Worm (Caenorhabditis elegans) whole organism, late embryonic: Measurements from ENCODE around the gene ced-6.
A peak's percentile ranks its signal among the peaks of the same experiment; 100 is the strongest.

Source experiments
- C08G9.2 ChIP-seq: sonication (generic microtip); optimal IDR thresholded peaks from 2 replicates; lab custom pipeline; 2016; ENCODE audit warnings: mild to moderate bottlenecking, missing genetic modification characterization, moderate library complexity, missing compliant biosample characterization
- F13H6.1 ChIP-seq: sonication (generic microtip); optimal IDR thresholded peaks from 2 replicates; lab custom pipeline; 2016; ENCODE audit warnings: missing genetic modification characterization, missing compliant biosample characterization
- K02D7.2 ChIP-seq: sonication (generic microtip); optimal IDR thresholded peaks from 2 replicates; lab custom pipeline; 2017; ENCODE audit warnings: mild to moderate bottlenecking, missing genetic modification characterization, missing compliant biosample characterization
- K09A11.1 ChIP-seq: sonication (generic microtip); optimal IDR thresholded peaks from 2 replicates; lab custom pipeline; 2017; ENCODE audit warnings: antibody characterized with exemption, mild to moderate bottlenecking, missing genetic modification characterization, missing compliant biosample characterization; ENCODE audit not compliant: insufficient read depth
- Y22D7AL.16 ChIP-seq: sonication (generic microtip); optimal IDR thresholded peaks from 2 replicates; lab custom pipeline; 2016; ENCODE audit warnings: missing genetic modification characterization, missing compliant biosample characterization
- ahr-1 ChIP-seq: sonication (generic microtip); optimal IDR thresholded peaks from 2 replicates; lab custom pipeline; 2016; ENCODE audit warnings: missing genetic modification characterization, missing compliant biosample characterization
- ceh-14 ChIP-seq: sonication (generic microtip); optimal IDR thresholded peaks from 2 replicates; lab custom pipeline; 2016; ENCODE audit warnings: missing genotype, missing genetic modification characterization, missing compliant biosample characterization
- ceh-22 ChIP-seq: sonication (generic microtip); optimal IDR thresholded peaks from 2 replicates; lab custom pipeline; 2017; ENCODE audit warnings: missing biosample characterization, missing genetic modification characterization
- ceh-24 ChIP-seq: sonication (generic microtip); optimal IDR thresholded peaks from 2 replicates; lab custom pipeline; 2016; ENCODE audit warnings: mild to moderate bottlenecking, missing genetic modification characterization, missing compliant biosample characterization
- ceh-34 ChIP-seq: sonication (generic microtip); optimal IDR thresholded peaks from 2 replicates; lab custom pipeline; 2016; ENCODE audit warnings: mild to moderate bottlenecking, missing genetic modification characterization, missing compliant biosample characterization
- ceh-48 ChIP-seq: sonication (generic microtip); optimal IDR thresholded peaks from 2 replicates; lab custom pipeline; 2016; ENCODE audit warnings: missing genetic modification characterization, inconsistent platforms, missing compliant biosample characterization
- ceh-6 ChIP-seq: fragments of 200-800 bp; sonication (Bioruptor generic); optimal IDR thresholded peaks from 2 replicates; lab custom pipeline; 2018; ENCODE audit warnings: mild to moderate bottlenecking, missing genetic modification characterization, missing compliant biosample characterization
- ceh-9 ChIP-seq: sonication (generic microtip); optimal IDR thresholded peaks from 2 replicates; lab custom pipeline; 2016; ENCODE audit warnings: mild to moderate bottlenecking, missing genetic modification characterization, inconsistent platforms, missing compliant biosample characterization
- che-1 ChIP-seq: sonication (generic microtip); optimal IDR thresholded peaks from 2 replicates; lab custom pipeline; 2016; ENCODE audit warnings: mild to moderate bottlenecking, missing genetic modification characterization, missing compliant biosample characterization
- dve-1 ChIP-seq: sonication (generic microtip); optimal IDR thresholded peaks from 2 replicates; lab custom pipeline; 2017; ENCODE audit warnings: antibody characterized with exemption, mild to moderate bottlenecking, missing genetic modification characterization, missing compliant biosample characterization
- eyg-1 ChIP-seq: sonication (generic microtip); optimal IDR thresholded peaks from 2 replicates; lab custom pipeline; 2016; ENCODE audit warnings: missing genotype, missing genetic modification characterization, missing compliant biosample characterization
- fkh-6 ChIP-seq: sonication (generic microtip); optimal IDR thresholded peaks from 2 replicates; lab custom pipeline; 2016; ENCODE audit warnings: missing genetic modification characterization, missing compliant biosample characterization
- gmeb-2 ChIP-seq: sonication (generic microtip); optimal IDR thresholded peaks from 2 replicates; lab custom pipeline; 2016; ENCODE audit warnings: missing genetic modification characterization, inconsistent platforms, missing compliant biosample characterization
- hlh-15 ChIP-seq: sonication (generic microtip); optimal IDR thresholded peaks from 2 replicates; lab custom pipeline; 2016; ENCODE audit warnings: missing genetic modification characterization, missing compliant biosample characterization
- hlh-30 ChIP-seq: sonication (generic microtip); optimal IDR thresholded peaks from 2 replicates; lab custom pipeline; 2017; ENCODE audit warnings: antibody characterized with exemption, missing genetic modification characterization, missing compliant biosample characterization; ENCODE audit not compliant: insufficient read depth
- hlh-8 ChIP-seq: sonication (generic microtip); optimal IDR thresholded peaks from 2 replicates; lab custom pipeline; 2016; ENCODE audit warnings: missing genotype, missing genetic modification characterization, missing compliant biosample characterization
- lim-6 ChIP-seq: sonication (generic microtip); optimal IDR thresholded peaks from 2 replicates; lab custom pipeline; 2016; ENCODE audit warnings: missing genetic modification characterization, missing compliant biosample characterization
- lin-11 ChIP-seq: fragments of 200-800 bp; sonication (Bioruptor generic); optimal IDR thresholded peaks from 2 replicates; lab custom pipeline; 2018; ENCODE audit warnings: mild to moderate bottlenecking, missing genetic modification characterization, missing compliant biosample characterization
- mec-3 ChIP-seq: sonication (generic microtip); optimal IDR thresholded peaks from 2 replicates; lab custom pipeline; 2016; ENCODE audit warnings: borderline replicate concordance, missing genetic modification characterization, missing compliant biosample characterization
- nfya-1 ChIP-seq: sonication (generic microtip); optimal IDR thresholded peaks from 2 replicates; lab custom pipeline; 2017; ENCODE audit warnings: missing genetic modification characterization, mild to moderate bottlenecking, missing compliant biosample characterization, antibody characterized with exemption, moderate library complexity
- npax-4 ChIP-seq: sonication (generic microtip); optimal IDR thresholded peaks from 2 replicates; lab custom pipeline; 2016; ENCODE audit warnings: missing genetic modification characterization, missing compliant biosample characterization
- odd-2 ChIP-seq: sonication (generic microtip); optimal IDR thresholded peaks from 2 replicates; lab custom pipeline; 2017; ENCODE audit warnings: antibody characterized with exemption, mild to moderate bottlenecking, missing genetic modification characterization, missing compliant biosample characterization
- pat-9 ChIP-seq: fragments of 200-800 bp; sonication (Bioruptor generic); optimal IDR thresholded peaks from 2 replicates; lab custom pipeline; 2018; ENCODE audit warnings: mild to moderate bottlenecking, missing genetic modification characterization, moderate library complexity, missing compliant biosample characterization
- pha-2 ChIP-seq: sonication (generic microtip); optimal IDR thresholded peaks from 2 replicates; lab custom pipeline; 2017; ENCODE audit warnings: mild to moderate bottlenecking, missing genetic modification characterization, missing compliant biosample characterization
- pros-1 ChIP-seq: fragments of 150-350 bp; optimal IDR thresholded peaks from 2 replicates; lab custom pipeline; 2014; ENCODE audit warnings: missing biosample characterization, missing genetic modification reagents, missing genetic modification characterization
- ref-2 ChIP-seq: sonication (generic microtip); optimal IDR thresholded peaks from 2 replicates; lab custom pipeline; 2016; ENCODE audit warnings: missing genetic modification characterization, missing compliant biosample characterization
- rnt-1 ChIP-seq: sonication (generic microtip); optimal IDR thresholded peaks from 2 replicates; lab custom pipeline; 2016; ENCODE audit warnings: missing genetic modification characterization, missing compliant biosample characterization
- sox-2 ChIP-seq: fragments of 200-800 bp; sonication (Bioruptor generic); IDR thresholded peaks from 2 replicates; pipeline ENCODE4 v1.3.6; 2022; ENCODE audit warnings: missing genetic modification reagents, missing genetic modification characterization, missing compliant biosample characterization
- ttx-3 ChIP-seq: sonication (generic microtip); optimal IDR thresholded peaks from 2 replicates; lab custom pipeline; 2016; ENCODE audit warnings: missing genetic modification reagents, missing genetic modification characterization, missing compliant biosample characterization
- unc-3 ChIP-seq, 2 experiments: fragments of 200-800 bp in 1 of 2; sonication (Bioruptor generic) in 1 of 2; sonication (generic microtip) in 1 of 2; conservative IDR thresholded peaks in 1 of 2; optimal IDR thresholded peaks in 1 of 2; 2 replicates each; pipeline versions ENCODE4 v1.3.6 to Lab custom; 2016 to 2022; ENCODE audit warnings: missing compliant biosample characterization in 2 of 2, missing genetic modification characterization in 2 of 2, missing genetic modification reagents in 1 of 2
- unc-55 ChIP-seq: sonication (generic microtip); optimal IDR thresholded peaks from 2 replicates; lab custom pipeline; 2017; ENCODE audit warnings: missing biosample characterization, missing genetic modification reagents, missing genetic modification characterization
- zip-5 ChIP-seq: sonication (generic microtip); optimal IDR thresholded peaks from 2 replicates; lab custom pipeline; 2016; ENCODE audit warnings: missing genetic modification characterization, missing compliant biosample characterization

Gene ced-6

DNA sequence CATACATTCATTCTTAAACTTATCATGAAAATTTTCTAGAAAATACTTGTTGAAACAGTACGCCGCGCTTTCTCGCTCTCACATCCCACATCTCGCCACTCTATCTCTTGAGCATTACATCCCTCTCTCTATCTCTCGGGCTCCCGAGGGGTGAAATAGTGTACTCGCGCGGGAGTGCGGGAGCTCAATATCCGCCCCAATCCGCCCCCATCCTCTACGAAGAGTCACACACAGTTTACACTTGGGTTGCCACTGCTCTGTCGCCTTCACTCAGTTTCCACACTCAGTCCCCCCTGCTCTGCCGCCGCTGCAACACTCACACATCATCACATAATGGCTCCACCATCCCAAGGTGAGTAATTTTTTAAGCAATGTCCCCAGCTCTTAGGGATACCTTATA is 30.8 kb upstream of the ced-6 start, which contains the start of gene mlc-3 (continued):
- TF ChIP-seq hlh-15 (tag; lab: Kevin White, UChicago), result no peak
- no peak for TF ChIP-seq ceh-9 (tag; lab: Kevin White, UChicago)
- TF ChIP-seq rnt-1 (tag; lab: Kevin White, UChicago), result no peak
- TF ChIP-seq che-1 (tag; lab: Kevin White, UChicago), result no peak
- no peak for TF ChIP-seq fkh-6
- no peak for TF ChIP-seq gmeb-2 (tag; lab: Kevin White, UChicago)
- no peak for TF ChIP-seq K02D7.2
- TF ChIP-seq dve-1 (tag; lab: Kevin White, UChicago), result no peak
- TF ChIP-seq lim-6, result no peak
- no peak for TF ChIP-seq lin-11 (tag; lab: Kevin White, UChicago)
- peak; percentile 32 for TF ChIP-seq ref-2 (tag; lab: Kevin White, UChicago)
- TF ChIP-seq ceh-14 (tag; lab: Kevin White, UChicago), result peak; percentile 34
- TF ChIP-seq ahr-1 (tag; lab: Kevin White, UChicago), result no peak

DNA sequence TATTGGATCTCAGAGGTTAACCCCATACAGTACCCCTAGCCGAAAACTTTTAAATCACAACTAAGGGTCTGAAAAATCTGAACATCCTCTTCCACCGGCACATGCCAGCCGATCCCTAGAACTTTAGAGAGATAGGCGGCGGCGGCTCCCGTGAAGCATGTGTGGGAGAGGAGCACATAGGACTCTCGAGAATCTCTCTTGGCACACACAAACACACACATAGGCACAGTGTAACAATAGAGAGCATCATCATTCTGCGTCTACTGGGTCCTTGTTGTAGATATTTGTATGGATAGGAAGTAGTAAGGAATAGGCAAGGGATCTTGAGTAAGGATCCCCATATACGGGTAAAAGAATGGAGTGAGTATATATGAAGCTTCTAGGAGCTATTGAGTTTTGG is 29.9 kb upstream of the ced-6 start:
- TF ChIP-seq unc-55 (peak; percentile 8), lin-11 (tag; lab: Kevin White, UChicago) (no peak)

ce11 chrIII:5566496-5566895 is 29.1 kb upstream of the ced-6 start:
- TF ChIP-seq odd-2 (tag; lab: Kevin White, UChicago), result no peak
- no peak for TF ChIP-seq pros-1 (tag; lab: Kevin White, UChicago)
- TF ChIP-seq nfya-1, result no peak
- TF ChIP-seq dve-1 (tag; lab: Kevin White, UChicago), result no peak
- TF ChIP-seq ref-2 (tag; lab: Kevin White, UChicago), result no peak
- TF ChIP-seq, all 69 proteins: peak for 0

DNA sequence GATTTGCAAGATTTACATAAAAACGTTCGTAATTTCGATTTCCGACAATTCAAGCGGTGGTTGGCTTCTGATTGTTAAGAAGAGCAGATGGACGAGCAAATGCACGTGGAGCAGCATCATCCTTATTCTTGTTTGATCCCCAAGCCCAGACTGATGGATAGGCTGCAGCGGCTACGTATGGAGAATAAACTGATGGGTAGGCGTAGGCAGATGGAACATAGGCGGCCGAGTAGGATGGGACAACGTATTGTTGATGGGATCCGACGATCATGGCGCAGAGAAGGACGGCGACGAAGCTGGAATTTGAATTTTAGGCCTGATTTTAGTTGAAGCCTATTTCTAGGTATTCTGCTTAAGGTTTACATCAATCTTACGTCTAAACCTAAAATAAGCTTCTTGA is 27.3 kb upstream of the ced-6 start:
- TF ChIP-seq F13H6.1 (tag; lab: Kevin White, UChicago) (no peak), unc-3 (GFP tag; conservative IDR thresholded peaks at IDR 0.05; lab: Robert Waterston, UW) (no peak), unc-3 (tag; optimal IDR thresholded peaks at IDR 0.05; lab: Kevin White, UChicago) (no peak), npax-4 (no peak), ceh-24 (tag; lab: Kevin White, UChicago) (no peak), ceh-34 (tag; lab: Kevin White, UChicago) (no peak), sox-2 (GFP tag; lab: Robert Waterston, UW) (no peak), eyg-1 (no peak), ttx-3 (tag; lab: Kevin White, UChicago) (no peak), K09A11.1 (tag; lab: Kevin White, UChicago) (no peak), hlh-8 (tag; lab: Kevin White, UChicago) (no peak), fkh-6 (no peak), pros-1 (tag; lab: Kevin White, UChicago) (no peak), pha-2 (no peak), Y22D7AL.16 (no peak), ceh-14 (tag; lab: Kevin White, UChicago) (no peak), ceh-22 (tag; lab: Kevin White, UChicago) (no peak), zip-5 (no peak)

DNA sequence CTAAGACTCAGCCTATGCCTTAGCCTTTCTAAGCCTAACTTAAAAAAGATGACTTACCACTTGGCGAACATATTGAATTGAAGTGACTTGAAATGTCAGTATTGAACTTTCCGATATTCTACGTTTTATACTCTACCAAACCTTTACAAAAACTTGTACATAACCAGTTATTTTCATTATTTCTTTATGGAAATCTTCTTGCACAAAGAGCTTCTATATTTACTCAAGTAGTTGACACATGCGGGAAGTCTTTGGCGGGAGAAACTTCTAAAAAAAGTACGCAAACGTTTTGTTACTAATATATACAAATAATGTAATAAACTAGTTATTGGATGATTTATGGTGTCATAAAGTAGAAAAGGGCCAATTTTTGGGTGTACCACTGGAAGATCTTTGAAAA is 26.9 kb upstream of the ced-6 start, which contains the start of gene nspb-12:
TSS of gene nspb-12 (minus strand) at position 101 of the 400 bp plus-strand sequence.
- TF ChIP-seq ceh-6 (GFP tag; lab: Kevin White, UChicago), result no peak
- TF ChIP-seq ceh-22 (tag; lab: Kevin White, UChicago), result no peak
- TF ChIP-seq hlh-8 (tag; lab: Kevin White, UChicago), result no peak
- no peak for TF ChIP-seq pat-9 (tag; lab: Kevin White, UChicago)
- no peak for TF ChIP-seq C08G9.2 (tag; lab: Kevin White, UChicago)
- TF ChIP-seq hlh-30 (tag; lab: Kevin White, UChicago), result no peak
- TF ChIP-seq ceh-48 (tag; lab: Kevin White, UChicago), result no peak
- TF ChIP-seq F13H6.1 (tag; lab: Kevin White, UChicago), result no peak
- no peak for TF ChIP-seq mec-3 (tag; lab: Kevin White, UChicago)
- no peak for TF ChIP-seq ceh-24 (tag; lab: Kevin White, UChicago)
- no peak for TF ChIP-seq K02D7.2
- TF ChIP-seq eyg-1, result no peak
